Fruit fly (Drosophila melanogaster): Measurements from ENCODE around the gene sno.

The sno gene

DNA sequence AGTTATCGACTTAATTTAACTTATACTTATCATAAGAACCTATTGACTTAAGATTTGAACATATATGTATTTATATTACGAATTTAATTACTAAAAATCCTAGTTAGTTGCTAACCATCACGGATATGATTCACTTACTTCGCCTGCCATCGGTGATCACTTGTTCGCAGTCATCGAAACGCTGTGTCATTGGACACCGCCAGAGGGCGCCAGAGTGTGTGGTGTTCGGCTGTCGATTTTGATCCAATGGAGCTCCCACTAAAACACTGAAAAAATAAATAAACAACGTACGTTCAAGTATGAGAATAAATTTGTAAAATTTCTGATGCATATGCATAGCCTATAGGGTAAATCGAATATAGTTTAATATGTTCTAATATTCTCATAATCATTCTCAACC lies 13.4 kb upstream of the sno start:
- TF ChIP-seq CG34367 (tag; optimal IDR thresholded peaks at IDR 0.05) = no peak
- TF ChIP-seq Ets98B (GFP tag; IDR thresholded peaks at IDR 0.05) = no peak
- TF ChIP-seq CG32121 (GFP tag; IDR thresholded peaks at IDR 0.05) = no peak
- no peak for TF ChIP-seq Pif1A (GFP tag; optimal IDR thresholded peaks at IDR 0.05)
- TF ChIP-seq rn (GFP tag; IDR thresholded peaks at IDR 0.05) = no peak
- TF ChIP-seq gl (tag; optimal IDR thresholded peaks at IDR 0.05) = no peak
- no peak for TF ChIP-seq CG8159 (tag; optimal IDR thresholded peaks at IDR 0.05)
- TF ChIP-seq D1 (tag; optimal IDR thresholded peaks at IDR 0.05) = no peak
- no peak for TF ChIP-seq CG17806 (tag; optimal IDR thresholded peaks at IDR 0.05)

DNA sequence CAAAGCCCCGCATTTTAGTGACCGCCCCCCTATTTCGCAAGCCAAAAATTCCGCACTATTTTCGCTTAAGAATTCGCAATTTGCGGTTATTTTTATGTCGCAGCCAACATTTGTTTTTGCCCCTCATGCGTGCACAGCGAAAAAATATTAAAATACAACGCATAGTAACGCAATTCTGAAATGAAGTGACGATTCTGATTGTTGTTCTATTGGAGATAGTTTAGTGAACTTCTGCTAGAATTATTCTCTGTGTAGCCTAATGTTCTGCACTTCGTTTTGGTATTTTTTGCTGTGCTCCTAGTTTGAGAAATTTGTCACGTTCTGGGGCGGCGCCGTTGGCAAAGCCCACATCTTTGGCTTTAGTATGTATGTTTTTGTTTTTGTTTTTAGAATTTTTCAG lies 10.4 kb upstream of the sno start:
- TF ChIP-seq CG8301 (tag; optimal IDR thresholded peaks at IDR 0.05) (peak; percentile 28), CG32121 (GFP tag; IDR thresholded peaks at IDR 0.05) (peak; percentile 56; the same call in 1 of the 2 replicates), CG4496 (GFP tag; IDR thresholded peaks at IDR 0.05) (peak; percentile 36; the same call in 1 of the 3 replicates), CG15710 (tag; optimal IDR thresholded peaks at IDR 0.05) (no peak), fd96Ca (GFP tag; IDR thresholded peaks at IDR 0.05) (0 out of 3 replicates have a peak, but pooled peaks have one; percentile 27), CG9948 (tag; optimal IDR thresholded peaks at IDR 0.05) (no peak), CG14655 (GFP tag; optimal IDR thresholded peaks at IDR 0.05) (peak; percentile 19), Ets98B (GFP tag; IDR thresholded peaks at IDR 0.05) (peak; percentile 64)

DNA sequence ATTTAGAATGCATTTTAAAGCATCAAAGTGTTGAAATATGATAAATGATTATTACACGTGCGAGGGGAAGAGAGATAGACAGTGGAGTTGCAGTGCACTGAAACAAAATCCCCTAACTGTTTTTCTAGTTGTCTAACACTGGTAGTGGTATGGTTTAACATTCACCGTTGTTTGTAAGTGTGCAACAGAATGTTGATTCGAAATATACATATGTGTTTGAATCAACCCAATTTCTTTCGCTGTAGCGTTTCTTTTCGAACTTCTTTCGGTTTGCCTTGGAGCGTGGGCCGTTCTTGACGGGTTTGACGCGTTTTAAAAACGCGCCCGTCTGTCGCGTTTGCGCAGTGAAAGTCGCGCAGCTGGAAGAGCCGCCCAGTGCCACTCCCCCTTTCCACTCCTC lies 9.8 kb upstream of the sno start:
- peak; percentile 19 for TF ChIP-seq Pif1B (GFP tag; optimal IDR thresholded peaks at IDR 0.05)
- TF ChIP-seq CG13204 (GFP tag; optimal IDR thresholded peaks at IDR 0.05) = no peak
- TF ChIP-seq CG4496 (GFP tag; IDR thresholded peaks at IDR 0.05) = peak; percentile 56; the same call in 1 of the 3 replicates
- TF ChIP-seq Snoo (tag; optimal IDR thresholded peaks at IDR 0.05) = peak; percentile 38
- 0 out of 3 replicates have a peak, but pooled peaks have one; percentile 15 for TF ChIP-seq fd96Ca (GFP tag; IDR thresholded peaks at IDR 0.05)
- TF ChIP-seq Ets98B (GFP tag; IDR thresholded peaks at IDR 0.05) = no peak
- no peak for TF ChIP-seq D1 (tag; optimal IDR thresholded peaks at IDR 0.05)
- TF ChIP-seq CG32121 (GFP tag; IDR thresholded peaks at IDR 0.05) = peak; percentile 19; the same call in 1 of the 2 replicates
- no peak for TF ChIP-seq CG8159 (tag; optimal IDR thresholded peaks at IDR 0.05)
- TF ChIP-seq CG9948 (tag; optimal IDR thresholded peaks at IDR 0.05) = no peak
- peak; percentile 35 for TF ChIP-seq Pif1A (GFP tag; optimal IDR thresholded peaks at IDR 0.05)
- TF ChIP-seq CG14655 (GFP tag; optimal IDR thresholded peaks at IDR 0.05) = peak; percentile 11
- TF ChIP-seq CG8301 (tag; optimal IDR thresholded peaks at IDR 0.05) = peak; percentile 33
- TF ChIP-seq CG17806 (tag; optimal IDR thresholded peaks at IDR 0.05) = no peak

DNA sequence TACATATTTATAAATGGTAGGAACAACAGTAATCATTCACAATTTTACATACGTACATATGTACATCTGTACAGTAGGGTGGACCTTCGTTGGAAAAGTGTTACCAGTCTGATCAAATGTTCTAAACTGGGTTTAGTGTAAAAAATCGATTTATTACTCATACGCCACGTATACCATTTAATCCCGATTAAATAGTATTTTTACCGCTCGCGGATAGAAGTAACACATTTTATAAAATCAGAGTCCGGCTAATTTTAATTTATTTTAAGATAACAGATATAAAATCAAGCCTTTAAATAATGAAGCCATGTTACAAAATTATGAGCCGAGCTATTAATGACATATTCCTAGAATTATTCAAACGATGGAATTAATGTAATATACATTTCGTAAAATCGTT lies 8.9 kb upstream of the sno start:
- TF ChIP-seq CG8159 (tag; optimal IDR thresholded peaks at IDR 0.05) (peak; percentile 54), CG4496 (GFP tag; IDR thresholded peaks at IDR 0.05) (no peak)

DNA sequence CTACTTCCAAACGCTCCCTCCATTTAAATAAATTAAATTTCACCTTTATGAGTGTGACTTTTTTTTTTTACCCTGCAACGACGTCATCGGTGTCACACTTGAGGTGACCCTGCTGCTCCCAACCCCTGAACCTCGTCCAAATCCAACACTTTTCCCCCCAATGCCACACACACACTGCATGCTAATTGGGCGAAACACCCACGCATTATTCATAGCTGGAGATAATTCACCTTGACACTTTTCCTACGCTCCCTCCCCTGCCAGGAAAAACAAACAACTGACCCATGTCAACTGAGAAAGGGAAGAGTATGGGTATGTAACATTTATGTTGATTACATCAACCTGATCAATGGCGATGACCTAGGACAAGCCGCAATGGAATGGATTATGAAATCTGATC lies 7.8 kb upstream of the sno start:
- TF ChIP-seq rn (GFP tag; IDR thresholded peaks at IDR 0.05) = no peak
- no peak for TF ChIP-seq CG9948 (tag; optimal IDR thresholded peaks at IDR 0.05)
- TF ChIP-seq Snoo (tag; optimal IDR thresholded peaks at IDR 0.05) = no peak
- no peak for TF ChIP-seq fd96Ca (GFP tag; IDR thresholded peaks at IDR 0.05)
- no peak for TF ChIP-seq Pif1A (GFP tag; optimal IDR thresholded peaks at IDR 0.05)
- no peak for TF ChIP-seq CG8159 (tag; optimal IDR thresholded peaks at IDR 0.05)
- TF ChIP-seq gl (tag; optimal IDR thresholded peaks at IDR 0.05) = no peak
- TF ChIP-seq CG12605 (GFP tag; IDR thresholded peaks at IDR 0.05) = no peak
- TF ChIP-seq Ets98B (GFP tag; IDR thresholded peaks at IDR 0.05) = no peak

DNA sequence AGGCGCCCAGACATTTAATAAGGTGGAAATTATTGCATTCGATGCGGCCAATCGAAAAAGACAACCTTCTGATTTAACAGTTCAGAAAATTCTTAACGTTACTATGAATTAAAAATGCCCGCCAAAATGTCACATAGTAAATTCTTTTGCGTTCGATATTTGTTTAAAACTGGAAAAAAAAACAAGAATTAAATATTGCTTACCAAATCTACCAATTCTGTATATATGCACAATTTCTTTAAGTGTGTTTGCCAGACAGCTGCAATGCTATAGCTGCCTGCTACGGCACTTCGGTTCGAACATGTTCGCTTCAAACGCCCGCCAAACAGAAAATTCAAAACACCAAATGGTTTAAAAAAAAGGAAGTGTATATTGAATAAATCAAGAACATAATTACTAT lies 2.6 kb upstream of the sno start:
- TF ChIP-seq Ets98B (GFP tag; IDR thresholded peaks at IDR 0.05) (peak; percentile 80), Pif1B (GFP tag; optimal IDR thresholded peaks at IDR 0.05) (peak; percentile 27), CG12605 (GFP tag; IDR thresholded peaks at IDR 0.05) (peak; percentile 51; the same call in 1 of the 2 replicates), CG9948 (tag; optimal IDR thresholded peaks at IDR 0.05) (peak; percentile 48), CG13204 (GFP tag; optimal IDR thresholded peaks at IDR 0.05) (no peak), fd96Ca (GFP tag; IDR thresholded peaks at IDR 0.05) (peak; percentile 54; the same call in 2 of the 3 replicates), CG10348 (GFP tag; IDR thresholded peaks at IDR 0.05) (no peak), CG14655 (GFP tag; optimal IDR thresholded peaks at IDR 0.05) (peak; percentile 64), rn (GFP tag; IDR thresholded peaks at IDR 0.05) (peak; percentile 43; the same call in 1 of the 2 replicates), CG8301 (tag; optimal IDR thresholded peaks at IDR 0.05) (peak; percentile 60), EcR (GFP tag; optimal IDR thresholded peaks at IDR 0.05) (no peak), CG15710 (tag; optimal IDR thresholded peaks at IDR 0.05) (peak; percentile 34), Pif1A (GFP tag; optimal IDR thresholded peaks at IDR 0.05) (peak; percentile 59), gl (tag; optimal IDR thresholded peaks at IDR 0.05) (no peak), CG17806 (tag; optimal IDR thresholded peaks at IDR 0.05) (peak; percentile 62), CG8159 (tag; optimal IDR thresholded peaks at IDR 0.05) (peak; percentile 50), CG4496 (GFP tag; IDR thresholded peaks at IDR 0.05) (peak; percentile 81), CG34367 (tag; optimal IDR thresholded peaks at IDR 0.05) (peak; percentile 44), Snoo (tag; optimal IDR thresholded peaks at IDR 0.05) (peak; percentile 38), CG32121 (GFP tag; IDR thresholded peaks at IDR 0.05) (peak; percentile 66; the same call in 1 of the 2 replicates), D1 (tag; optimal IDR thresholded peaks at IDR 0.05) (peak; percentile 61)

DNA sequence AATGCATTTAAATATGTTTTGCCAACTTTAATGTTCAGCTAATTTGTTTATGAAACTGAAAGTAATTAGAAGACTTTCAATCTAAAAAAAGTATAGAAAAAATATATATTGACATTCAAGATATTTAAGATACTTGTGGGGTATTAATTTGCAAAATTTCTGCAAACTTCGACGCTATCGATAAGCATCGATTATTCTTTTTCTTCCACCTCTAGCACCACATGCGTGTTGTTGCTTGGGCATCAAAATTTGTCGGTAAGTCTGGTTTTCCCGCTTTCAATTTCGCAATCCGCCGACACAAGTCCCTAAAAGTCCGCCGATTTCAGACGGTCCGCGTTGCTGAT lies 636 bp upstream of the sno start, which contains the start of gene REG:
REG (plus strand) TSS at position 188 of the 344 bp plus-strand sequence.
- no peak for TF ChIP-seq CG32121 (GFP tag; IDR thresholded peaks at IDR 0.05)
- no peak for TF ChIP-seq CG12605 (GFP tag; IDR thresholded peaks at IDR 0.05)
- TF ChIP-seq CG4496 (GFP tag; IDR thresholded peaks at IDR 0.05) = no peak
- TF ChIP-seq Pif1B (GFP tag; optimal IDR thresholded peaks at IDR 0.05) = no peak
- TF ChIP-seq CG14655 (GFP tag; optimal IDR thresholded peaks at IDR 0.05) = no peak
- no peak for TF ChIP-seq CG17806 (tag; optimal IDR thresholded peaks at IDR 0.05)
- TF ChIP-seq fd96Ca (GFP tag; IDR thresholded peaks at IDR 0.05) = no peak
- TF ChIP-seq CG15710 (tag; optimal IDR thresholded peaks at IDR 0.05) = no peak
- no peak for TF ChIP-seq rn (GFP tag; IDR thresholded peaks at IDR 0.05)
- no peak for TF ChIP-seq CG8301 (tag; optimal IDR thresholded peaks at IDR 0.05)
- no peak for TF ChIP-seq gl (tag; optimal IDR thresholded peaks at IDR 0.05)
- TF ChIP-seq Ets98B (GFP tag; IDR thresholded peaks at IDR 0.05) = no peak
- TF ChIP-seq Snoo (tag; optimal IDR thresholded peaks at IDR 0.05) = no peak
